Worm (Caenorhabditis elegans): ENCODE measurements around the gene rabr-4.

Gene rabr-4

DNA sequence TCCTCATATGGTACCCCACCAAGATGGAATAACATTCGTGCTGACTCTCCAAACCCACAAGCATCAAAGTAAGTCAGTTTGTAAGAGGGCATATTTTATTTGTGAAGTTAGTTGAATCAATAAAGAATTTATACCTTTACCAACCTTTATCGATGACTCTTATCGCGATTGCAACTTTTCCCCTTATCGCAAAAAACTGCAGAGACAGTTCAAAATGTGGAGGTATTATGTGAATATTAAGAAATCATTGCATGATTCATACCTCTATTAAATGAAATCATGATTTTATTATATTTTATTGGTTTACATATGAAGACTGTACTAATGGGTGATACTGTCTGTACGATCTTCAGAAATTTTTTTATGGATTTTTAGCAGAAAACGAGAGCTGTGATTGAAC lies 37.4 kb downstream of the rabr-4 start, which contains the start of gene gst-22:
Gene gst-22, minus strand, starts transcription at position 103 of the 400 bp plus-strand sequence.
- TF ChIP-seq ztf-1 (GFP tag; conservative IDR thresholded peaks at IDR 0.05): no peak
- TF ChIP-seq Y55F3AM.14 (GFP tag; optimal IDR thresholded peaks at IDR 0.05): no peak
- no peak for TF ChIP-seq dmd-4 (tag; optimal IDR thresholded peaks at IDR 0.05)
- no peak for TF ChIP-seq blmp-1 (tag; optimal IDR thresholded peaks at IDR 0.05; ENCODE audit: insufficient read depth)
- TF ChIP-seq aly-2 (tag; optimal IDR thresholded peaks at IDR 0.05): no peak
- no peak for TF ChIP-seq nhr-12 (tag; optimal IDR thresholded peaks at IDR 0.05)
- TF ChIP-seq elt-3 (tag; optimal IDR thresholded peaks at IDR 0.05): no peak
- TF ChIP-seq F13H6.1 (tag; optimal IDR thresholded peaks at IDR 0.05): no peak
- no peak for TF ChIP-seq ama-1 (optimal IDR thresholded peaks at IDR 0.05)
- TF ChIP-seq sma-9 (GFP tag; optimal IDR thresholded peaks at IDR 0.05): peak; percentile 56
- no peak for TF ChIP-seq sma-9 (tag; optimal IDR thresholded peaks at IDR 0.05)
- TF ChIP-seq C34F6.9 (tag; optimal IDR thresholded peaks at IDR 0.05): no peak
- TF ChIP-seq fos-1 (tag; optimal IDR thresholded peaks at IDR 0.05): peak; percentile 99
- no peak for TF ChIP-seq nhr-23 (tag; optimal IDR thresholded peaks at IDR 0.05)
- TF ChIP-seq gmeb-1 (tag; optimal IDR thresholded peaks at IDR 0.05): peak; percentile 5
- TF ChIP-seq unc-55 (GFP tag; optimal IDR thresholded peaks at IDR 0.05): no peak
- TF ChIP-seq lin-11 (tag; optimal IDR thresholded peaks at IDR 0.05): no peak
- no peak for TF ChIP-seq mbf-1 (tag; optimal IDR thresholded peaks at IDR 0.05)
- TF ChIP-seq alr-1 (tag; optimal IDR thresholded peaks at IDR 0.05): no peak
- TF ChIP-seq nhr-11 (tag; optimal IDR thresholded peaks at IDR 0.05): no peak
- no peak for TF ChIP-seq elt-1 (tag; optimal IDR thresholded peaks at IDR 0.05)
- TF ChIP-seq zag-1 (tag; optimal IDR thresholded peaks at IDR 0.05): no peak
- no peak for TF ChIP-seq nhr-21 (tag; optimal IDR thresholded peaks at IDR 0.05)
- no peak for TF ChIP-seq nhr-10 (tag; optimal IDR thresholded peaks at IDR 0.05)
- TF ChIP-seq lin-39 (tag; optimal IDR thresholded peaks at IDR 0.05): no peak
- no peak for TF ChIP-seq snpc-4 (tag; optimal IDR thresholded peaks at IDR 0.05)
- no peak for TF ChIP-seq nhr-237 (tag; optimal IDR thresholded peaks at IDR 0.05)
- TF ChIP-seq skn-1 (tag; optimal IDR thresholded peaks at IDR 0.05): peak; percentile 10
- TF ChIP-seq sma-3 (GFP tag; optimal IDR thresholded peaks at IDR 0.05): no peak
- TF ChIP-seq nhr-129 (tag; optimal IDR thresholded peaks at IDR 0.05): no peak

DNA sequence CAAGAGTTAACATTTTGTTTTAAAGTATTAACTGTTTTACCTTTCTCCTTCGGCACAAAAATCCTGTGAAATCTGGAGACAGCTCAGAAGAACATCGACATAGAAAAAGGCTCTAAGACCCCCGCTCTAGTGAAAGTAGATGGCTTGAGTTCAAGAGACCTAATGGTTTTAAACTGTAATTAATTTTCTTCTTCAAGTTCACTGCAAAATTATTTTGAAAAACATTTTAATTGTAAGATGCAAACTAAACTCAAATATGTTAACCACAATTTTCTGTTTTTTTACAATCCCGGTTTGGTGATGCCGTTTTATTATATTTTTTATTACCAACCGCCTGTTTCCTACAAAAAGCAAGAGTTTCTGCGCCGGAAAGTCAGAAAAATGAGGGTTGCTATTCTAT lies 38.9 kb downstream of the rabr-4 start, which contains the start of gene clec-233:
Gene clec-233, plus strand, starts transcription at position 301 of the 400 bp plus-strand sequence.
- TF ChIP-seq blmp-1 (tag; optimal IDR thresholded peaks at IDR 0.05; ENCODE audit: insufficient read depth) (no peak), unc-55 (GFP tag; optimal IDR thresholded peaks at IDR 0.05) (no peak), nhr-12 (tag; optimal IDR thresholded peaks at IDR 0.05) (no peak), egl-27 (tag; optimal IDR thresholded peaks at IDR 0.05) (no peak), nhr-6 (tag; optimal IDR thresholded peaks at IDR 0.05) (no peak), C34F6.9 (tag; optimal IDR thresholded peaks at IDR 0.05) (no peak), ztf-1 (GFP tag; conservative IDR thresholded peaks at IDR 0.05) (no peak), mab-5 (tag; optimal IDR thresholded peaks at IDR 0.05) (no peak), elt-3 (tag; optimal IDR thresholded peaks at IDR 0.05) (no peak), nhr-11 (tag; optimal IDR thresholded peaks at IDR 0.05) (no peak), nhr-25 (tag; optimal IDR thresholded peaks at IDR 0.05) (no peak), nhr-237 (tag; optimal IDR thresholded peaks at IDR 0.05) (no peak), F13H6.1 (tag; optimal IDR thresholded peaks at IDR 0.05) (no peak), mdl-1 (tag; optimal IDR thresholded peaks at IDR 0.05) (no peak), lin-39 (tag; optimal IDR thresholded peaks at IDR 0.05) (no peak), sma-9 (GFP tag; optimal IDR thresholded peaks at IDR 0.05) (no peak), sma-9 (tag; optimal IDR thresholded peaks at IDR 0.05) (no peak), dmd-4 (tag; optimal IDR thresholded peaks at IDR 0.05) (no peak)

DNA sequence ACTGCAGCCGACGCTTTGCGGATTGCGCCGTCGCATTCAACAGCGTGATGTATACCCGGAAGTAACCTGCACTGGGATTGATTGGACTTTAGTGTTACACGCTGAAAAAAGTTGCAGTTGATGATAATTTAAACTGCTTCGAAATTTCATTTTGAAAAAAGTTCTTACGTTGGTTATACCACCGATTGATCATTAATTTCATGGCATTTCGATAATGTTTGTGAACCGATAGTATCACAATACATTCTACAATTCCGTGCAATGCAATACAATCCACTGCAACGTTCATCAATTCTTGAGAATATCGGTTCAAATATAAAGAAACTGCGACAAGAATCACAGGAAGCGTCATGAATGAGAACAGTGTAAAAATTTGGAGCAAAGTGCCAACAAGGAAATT lies 40.4 kb downstream of the rabr-4 start, which contains the start of gene F21H7.3:
Gene F21H7.3, minus strand, starts transcription at position 101 of the 400 bp plus-strand sequence.
- no peak for TF ChIP-seq ceh-16 (tag; optimal IDR thresholded peaks at IDR 0.05)
- no peak for TF ChIP-seq skn-1 (tag; optimal IDR thresholded peaks at IDR 0.05)
- TF ChIP-seq nhr-25 (tag; optimal IDR thresholded peaks at IDR 0.05): no peak
- no peak for TF ChIP-seq lin-13 (GFP tag; optimal IDR thresholded peaks at IDR 0.05)
- no peak for TF ChIP-seq sma-3 (GFP tag; optimal IDR thresholded peaks at IDR 0.05)
- TF ChIP-seq nhr-23 (tag; optimal IDR thresholded peaks at IDR 0.05): no peak
- no peak for TF ChIP-seq unc-62 (GFP tag; optimal IDR thresholded peaks at IDR 0.05)
- no peak for TF ChIP-seq snpc-4 (tag; optimal IDR thresholded peaks at IDR 0.05)
- no peak for TF ChIP-seq fos-1 (tag; optimal IDR thresholded peaks at IDR 0.05)
- TF ChIP-seq ztf-1 (GFP tag; conservative IDR thresholded peaks at IDR 0.05): no peak
- TF ChIP-seq mab-5 (tag; optimal IDR thresholded peaks at IDR 0.05): no peak
- no peak for TF ChIP-seq ztf-11 (tag; optimal IDR thresholded peaks at IDR 0.05)
- TF ChIP-seq zag-1 (tag; optimal IDR thresholded peaks at IDR 0.05): no peak
- no peak for TF ChIP-seq mdl-1 (tag; optimal IDR thresholded peaks at IDR 0.05)
- no peak for TF ChIP-seq alr-1 (tag; optimal IDR thresholded peaks at IDR 0.05)

Data from whole organism, L2 larva.